Fruit fly (Drosophila melanogaster) whole organism, embryonic: Measurements from ENCODE around the gene CG5498.

Experiments
- Bdp1 ChIP-seq: fragments of 200-800 bp; sonication (Bioruptor generic); optimal IDR thresholded peaks from 3 replicates; lab custom pipeline; 2016; ENCODE audit warnings: missing biosample characterization, missing genetic modification characterization
- CG12942 ChIP-seq: fragments of 200-800 bp; sonication (Bioruptor generic); optimal IDR thresholded peaks from 3 replicates; lab custom pipeline; 2016; ENCODE audit warnings: missing biosample characterization, missing genetic modification characterization
- CG1529 ChIP-seq: fragments of 200-800 bp; sonication (Bioruptor generic); optimal IDR thresholded peaks from 3 replicates; lab custom pipeline; 2018; ENCODE audit warnings: missing biosample characterization, missing genetic modification characterization
- CG16779 ChIP-seq: fragments of 200-800 bp; sonication (Bioruptor generic); IDR thresholded peaks from 2 replicates; pipeline ENCODE4 v1.3.6; 2022; ENCODE audit warnings: missing biosample characterization, missing genetic modification characterization
- CG17385 ChIP-seq: fragments of 200-800 bp; sonication (Bioruptor generic); optimal IDR thresholded peaks from 3 replicates; lab custom pipeline; 2018; ENCODE audit warnings: missing biosample characterization, mild to moderate bottlenecking, missing genetic modification characterization
- CG2120 ChIP-seq: fragments of 200-800 bp; sonication (Bioruptor generic); optimal IDR thresholded peaks from 3 replicates; lab custom pipeline; 2016; ENCODE audit warnings: missing biosample characterization, missing genetic modification characterization
- CG31365 ChIP-seq: fragments of 200-800 bp; sonication (Bioruptor generic); optimal IDR thresholded peaks from 2 replicates; lab custom pipeline; 2018; ENCODE audit warnings: missing biosample characterization, mild to moderate bottlenecking, missing genetic modification characterization
- CG31388 ChIP-seq: fragments of 200-800 bp; sonication (Bioruptor generic); optimal IDR thresholded peaks from 2 replicates; lab custom pipeline; 2016; ENCODE audit warnings: missing biosample characterization, missing genetic modification characterization
- CG33213 ChIP-seq: fragments of 200-800 bp; sonication (Bioruptor generic); optimal IDR thresholded peaks from 3 replicates; lab custom pipeline; 2016; ENCODE audit warnings: missing biosample characterization, missing genetic modification characterization
- CG4282 ChIP-seq: fragments of 200-800 bp; sonication (Bioruptor generic); optimal IDR thresholded peaks from 2 replicates; lab custom pipeline; 2016; ENCODE audit warnings: missing biosample characterization, missing genetic modification characterization
- CG6791 ChIP-seq: fragments of 200-800 bp; sonication (Bioruptor generic); IDR thresholded peaks from 3 replicates; pipeline ENCODE4 v1.3.6; 2022; ENCODE audit warnings: missing biosample characterization, missing genetic modification characterization; ENCODE audit not compliant: partially characterized antibody
- CG7963 ChIP-seq: fragments of 200-800 bp; sonication (Bioruptor generic); IDR thresholded peaks from 3 replicates; pipeline ENCODE4 v1.3.6; 2022; ENCODE audit warnings: missing biosample characterization, missing genetic modification characterization; ENCODE audit not compliant: partially characterized antibody
- CG8478 ChIP-seq: fragments of >200 bp; optimal IDR thresholded peaks from 2 replicates; lab custom pipeline; 2018
- CG8944 ChIP-seq: fragments of 200-800 bp; sonication (Bioruptor generic); optimal IDR thresholded peaks from 3 replicates; lab custom pipeline; 2016; ENCODE audit warnings: missing biosample characterization, missing genetic modification characterization
- CrebB ChIP-seq: fragments of 200-800 bp; sonication (Bioruptor generic); optimal IDR thresholded peaks from 3 replicates; lab custom pipeline; 2018; ENCODE audit warnings: missing biosample characterization, mild to moderate bottlenecking, missing genetic modification characterization
- D19B ChIP-seq: fragments of 200-800 bp; sonication (Bioruptor generic); optimal IDR thresholded peaks from 2 replicates; lab custom pipeline; 2017; ENCODE audit warnings: missing biosample characterization, mild to moderate bottlenecking, missing genetic modification characterization
- ERR ChIP-seq: fragments of 200-800 bp; sonication (Bioruptor generic); optimal IDR thresholded peaks from 2 replicates; lab custom pipeline; 2016; ENCODE audit warnings: missing biosample characterization, missing genetic modification characterization
- Gsc ChIP-seq: fragments of 200-800 bp; sonication (Bioruptor generic); IDR thresholded peaks from 2 replicates; pipeline ENCODE4 v1.3.6; 2022; ENCODE audit warnings: missing biosample characterization, missing genetic modification characterization
- MBD-R2 ChIP-seq: fragments of 200-800 bp; sonication (Bioruptor generic); IDR thresholded peaks from 2 replicates; pipeline ENCODE4 v1.3.6; 2022; ENCODE audit warnings: missing biosample characterization, missing genetic modification characterization
- Med ChIP-seq: fragments of 200-800 bp; sonication (Bioruptor generic); peaks from one replicate; lab custom pipeline; 2016; ENCODE audit warnings: missing biosample characterization, missing genetic modification characterization, mild to moderate bottlenecking, inconsistent platforms, moderate library complexity
- Trl ChIP-seq, 3 experiments: fragments of >200 bp in 2 of 3; fragments of 200-800 bp in 1 of 3; sonication (Bioruptor generic) in 1 of 3; optimal IDR thresholded peaks; 2 replicates in 1 of 3; 3 replicates in 2 of 3; lab custom pipeline; 2016 to 2017; ENCODE audit warnings: missing biosample characterization in 1 of 3, missing genetic modification characterization in 1 of 3
- ara ChIP-seq: fragments of 200-800 bp; sonication (Bioruptor generic); IDR thresholded peaks from 2 replicates; pipeline ENCODE4 v1.3.6; 2022; ENCODE audit warnings: missing biosample characterization, missing genetic modification characterization
- bab2 ChIP-seq: fragments of 200-800 bp; sonication (Bioruptor generic); optimal IDR thresholded peaks from 2 replicates; lab custom pipeline; 2016; ENCODE audit warnings: missing biosample characterization, missing genetic modification characterization
- cg ChIP-seq: fragments of 200-800 bp; sonication (Bioruptor generic); optimal IDR thresholded peaks from 3 replicates; lab custom pipeline; 2019; ENCODE audit warnings: missing biosample characterization, mild to moderate bottlenecking, missing genetic modification characterization, moderate library complexity
- danr ChIP-seq: fragments of 200-800 bp; sonication (Bioruptor generic); IDR thresholded peaks from 2 replicates; pipeline ENCODE4 v1.3.6; 2022; ENCODE audit warnings: missing biosample characterization, missing genetic modification characterization
- esg ChIP-seq: fragments of 200-800 bp; sonication (Bioruptor generic); conservative IDR thresholded peaks from 2 replicates; pipeline ENCODE4 v1.3.6; 2022; ENCODE audit warnings: missing biosample characterization, missing genetic modification characterization
- ind ChIP-seq: fragments of 200-800 bp; sonication (Bioruptor generic); optimal IDR thresholded peaks from 3 replicates; lab custom pipeline; 2016; ENCODE audit warnings: missing biosample characterization, missing genetic modification characterization
- nau ChIP-seq: fragments of 200-800 bp; sonication (Bioruptor generic); optimal IDR thresholded peaks from 3 replicates; lab custom pipeline; 2017; ENCODE audit warnings: missing biosample characterization, mild to moderate bottlenecking, missing genetic modification characterization, missing genetic modification reagents
- nerfin-1 ChIP-seq: fragments of 200-800 bp; sonication (Bioruptor generic); optimal IDR thresholded peaks from 3 replicates; lab custom pipeline; 2019; ENCODE audit warnings: missing biosample characterization, mild to moderate bottlenecking, missing genetic modification characterization, moderate library complexity
- onecut ChIP-seq: fragments of 200-800 bp; sonication (Bioruptor generic); IDR thresholded peaks from 2 replicates; pipeline ENCODE4 v1.3.6; 2022; ENCODE audit warnings: missing biosample characterization, missing genetic modification characterization
- pfk ChIP-seq: fragments of 200-800 bp; sonication (Bioruptor generic); optimal IDR thresholded peaks from 2 replicates; lab custom pipeline; 2018; ENCODE audit warnings: missing biosample characterization, mild to moderate bottlenecking, missing genetic modification characterization, moderate library complexity
- phol ChIP-seq: fragments of 200-800 bp; sonication (Bioruptor generic); optimal IDR thresholded peaks from 3 replicates; lab custom pipeline; 2018; ENCODE audit warnings: missing biosample characterization, mild to moderate bottlenecking, missing genetic modification characterization, moderate library complexity
- psq ChIP-seq: fragments of 200-800 bp; sonication (Bioruptor generic); optimal IDR thresholded peaks from 2 replicates; lab custom pipeline; 2017; ENCODE audit warnings: missing biosample characterization, missing genetic modification characterization
- repo ChIP-seq: fragments of 200-800 bp; sonication (Bioruptor generic); optimal IDR thresholded peaks from 2 replicates; lab custom pipeline; 2016; ENCODE audit warnings: missing biosample characterization, missing genetic modification characterization
- sc ChIP-seq, 3 experiments: fragments of >200 bp in 2 of 3; fragments of 200-800 bp in 1 of 3; sonication (Bioruptor generic) in 1 of 3; optimal IDR thresholded peaks; 2 replicates in 2 of 3; 3 replicates in 1 of 3; lab custom pipeline; 2017; ENCODE audit warnings: mild to moderate bottlenecking in 1 of 3, missing biosample characterization in 1 of 3, missing genetic modification characterization in 1 of 3, missing genetic modification reagents in 1 of 3
- scrt ChIP-seq: fragments of 200-800 bp; sonication (Bioruptor generic); optimal IDR thresholded peaks from 2 replicates; lab custom pipeline; 2018; ENCODE audit warnings: missing biosample characterization, mild to moderate bottlenecking, missing genetic modification characterization, moderate library complexity
- sd ChIP-seq: fragments of 200-800 bp; sonication (Bioruptor generic); optimal IDR thresholded peaks from 3 replicates; lab custom pipeline; 2018; ENCODE audit warnings: missing biosample characterization, mild to moderate bottlenecking, missing genetic modification characterization, moderate library complexity
- sens ChIP-seq: fragments of 200-800 bp; sonication (Bioruptor generic); peaks from one replicate; lab custom pipeline; 2016; ENCODE audit warnings: missing biosample characterization, missing genetic modification characterization
- seq ChIP-seq: fragments of 200-800 bp; sonication (Bioruptor generic); IDR thresholded peaks from 2 replicates; pipeline ENCODE4 v1.3.6; 2022; ENCODE audit warnings: missing biosample characterization, missing genetic modification characterization
- sqz ChIP-seq: fragments of 200-800 bp; sonication (Bioruptor generic); optimal IDR thresholded peaks from 3 replicates; lab custom pipeline; 2018; ENCODE audit warnings: missing biosample characterization, mild to moderate bottlenecking, missing genetic modification characterization
- sug ChIP-seq: fragments of 200-800 bp; optimal IDR thresholded peaks from 2 replicates; lab custom pipeline; 2019; ENCODE audit warnings: missing biosample characterization, mild to moderate bottlenecking, missing genetic modification characterization, moderate library complexity
- tgo ChIP-seq: fragments of 200-800 bp; sonication (Bioruptor generic); IDR thresholded peaks from 3 replicates; pipeline ENCODE4 v1.3.6; 2022; ENCODE audit warnings: missing biosample characterization, missing genetic modification characterization
- vfl ChIP-seq: fragments of 200-800 bp; sonication (Bioruptor generic); optimal IDR thresholded peaks from 2 replicates; lab custom pipeline; 2016; ENCODE audit warnings: missing biosample characterization, missing genetic modification characterization
- z ChIP-seq: fragments of 200-800 bp; sonication (Bioruptor generic); IDR thresholded peaks from 3 replicates; pipeline ENCODE4 v1.3.6; 2022; ENCODE audit warnings: missing biosample characterization, missing genetic modification characterization

The CG5498 gene

dm6 chr3L:20385408-20385807 lies 1.5 kb upstream of the CG5498 start (continued):
- TF ChIP-seq CrebB (tag; lab: Kevin White, UChicago) = peak; percentile 17
- TF ChIP-seq phol (tag; lab: Kevin White, UChicago) = no peak
- no peak for TF ChIP-seq CG31388 (GFP tag; lab: Kevin White, UChicago)
- TF ChIP-seq ind (GFP tag; lab: Kevin White, UChicago) = no peak
- no peak for TF ChIP-seq esg (GFP tag; lab: Robert Waterston, UW)
- TF ChIP-seq sug = peak; percentile 64
- TF ChIP-seq CG8944 = no peak
- TF ChIP-seq CG4282 (GFP tag; lab: Kevin White, UChicago) = no peak
- TF ChIP-seq sd (tag; lab: Kevin White, UChicago) = peak; percentile 83

- TF ChIP-seq danr (GFP tag; lab: Robert Waterston, UW) (no peak), sens (GFP tag; lab: Kevin White, UChicago) (peak; percentile 61), CG12942 (no peak), CG31365 (no peak)
These were observed 1.1 kb upstream of the CG5498 start for dm6 chr3L:20385006-20385405.

- TF ChIP-seq CG6791 (0 out of 3 replicates have a peak, but pooled peaks have one; percentile 11), psq (GFP tag; lab: Kevin White, UChicago) (no peak), nau (GFP tag; lab: Kevin White, UChicago) (no peak), Med (GFP tag; lab: Kevin White, UChicago) (peak; percentile 52), CG7963 (GFP tag; lab: Robert Waterston, UW) (0 out of 3 replicates have a peak, but pooled peaks have one; percentile 6), z (GFP tag; lab: Robert Waterston, UW) (0 out of 3 replicates have a peak, but pooled peaks have one; percentile 26), CG8478 (lab: Kevin White, UChicago) (peak; percentile 55)
- TF ChIP-seq, all 482 proteins: peak for 5
These were observed 4.4 kb downstream of the CG5498 start for dm6 chr3L:20379496-20379895.

DNA sequence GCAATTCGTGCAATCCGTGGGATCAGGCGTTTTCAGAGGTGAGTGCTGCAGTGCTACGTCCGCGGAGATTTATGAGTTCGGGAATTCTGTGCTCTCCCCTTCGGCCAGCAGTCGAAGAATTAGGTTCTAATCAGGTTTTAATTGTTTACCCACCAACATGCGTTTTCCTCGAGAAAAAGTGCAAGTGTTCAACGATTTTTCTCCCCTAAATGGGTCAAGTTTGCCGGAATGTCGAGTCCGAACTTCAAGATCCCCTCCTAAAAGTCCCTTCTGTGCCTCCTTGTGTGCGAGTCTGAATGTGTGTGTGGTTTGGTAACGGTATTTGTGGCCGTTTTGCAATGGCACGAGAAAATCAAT lies 7.4 kb downstream of the CG5498 start:
- TF ChIP-seq bab2 = no peak
- TF ChIP-seq D19B = no peak
- TF ChIP-seq cg (GFP tag; lab: Kevin White, UChicago) = peak; percentile 5
- TF ChIP-seq psq (GFP tag; lab: Kevin White, UChicago) = no peak
- no peak for TF ChIP-seq CG33213 (GFP tag; lab: Kevin White, UChicago)
- peak; percentile 73 for TF ChIP-seq onecut
- no peak for TF ChIP-seq Trl (optimal IDR thresholded peaks at IDR 0.05; lab: Kevin White, UChicago)
- no peak for TF ChIP-seq Trl (GFP tag; optimal IDR thresholded peaks at IDR 0.05; lab: Kevin White, UChicago)
- TF ChIP-seq nerfin-1 = peak; percentile 45
- TF ChIP-seq vfl (GFP tag; lab: Kevin White, UChicago) = no peak
- TF ChIP-seq, all 482 proteins: peak for 3

dm6 chr3L:20375878-20376563 lies 7.9 kb downstream of the CG5498 start, which contains the start of the genes Ide and RhoBTB:
TSS of gene Ide (minus strand) at chr3L:20375896.
TSS of gene RhoBTB (plus strand) at chr3L:20376242.
- TF ChIP-seq pfk (no peak), MBD-R2 (GFP tag; lab: Robert Waterston, UW) (peak; percentile 51), repo (GFP tag; lab: Kevin White, UChicago) (peak; percentile 64), Bdp1 (peak; percentile 63), Gsc (GFP tag; lab: Robert Waterston, UW) (peak; percentile 43; the same call in 1 of the 2 replicates), sqz (GFP tag; lab: Kevin White, UChicago) (no peak), CG1529 (GFP tag; lab: Kevin White, UChicago) (peak; percentile 5), seq (GFP tag; lab: Robert Waterston, UW) (peak; percentile 34; the same call in 1 of the 2 replicates), tgo (GFP tag; lab: Robert Waterston, UW) (peak; percentile 66), CG2120 (GFP tag; lab: Kevin White, UChicago) (peak; percentile 96), CG17385 (GFP tag; lab: Kevin White, UChicago) (peak; percentile 68), scrt (GFP tag; lab: Kevin White, UChicago) (no peak), CG16779 (GFP tag; lab: Robert Waterston, UW) (no peak), sc (optimal IDR thresholded peaks at IDR 0.05; lab: Kevin White, UChicago) (no peak), sc (GFP tag; optimal IDR thresholded peaks at IDR 0.05; lab: Kevin White, UChicago) (peak; percentile 26), cg (GFP tag; lab: Kevin White, UChicago) (peak; percentile 24), ERR (GFP tag; lab: Kevin White, UChicago) (peak; percentile 64), ara (GFP tag; lab: Robert Waterston, UW) (0 out of 2 replicates have a peak, but pooled peaks have one; percentile 41)
